Fruit fly (Drosophila melanogaster): ENCODE results near the gene Xrp1.
A peak's percentile ranks its signal among the peaks of the same experiment; 100 is the strongest.

The Xrp1 gene

dm6 chr3R:18923208-18923761, 8.5 kb downstream of the Xrp1 start (continued):
- peak; percentile 11 for TF ChIP-seq CG33557 (GFP tag; optimal IDR thresholded peaks at IDR 0.05)
- no peak for TF ChIP-seq Neu2 (GFP tag; optimal IDR thresholded peaks at IDR 0.05; ENCODE audit: borderline replicate concordance)
- no peak for TF ChIP-seq CG13894 (tag; optimal IDR thresholded peaks at IDR 0.05)
- TF ChIP-seq ham (GFP tag; IDR thresholded peaks at IDR 0.05), result no peak
- no peak for TF ChIP-seq CG7786 (GFP tag; optimal IDR thresholded peaks at IDR 0.05)
- TF ChIP-seq insv (GFP tag; optimal IDR thresholded peaks at IDR 0.05), result peak in 1 of 2 experiments; percentile 4
- no peak for TF ChIP-seq Doc3 (GFP tag; IDR thresholded peaks at IDR 0.05; ENCODE audit: partially characterized antibody)
- no peak for TF ChIP-seq CG14965 (GFP tag; optimal IDR thresholded peaks at IDR 0.05; ENCODE audit: borderline replicate concordance)
- TF ChIP-seq tx (GFP tag; optimal IDR thresholded peaks at IDR 0.05), result no peak
- TF ChIP-seq corto (GFP tag; optimal IDR thresholded peaks at IDR 0.05), result peak; percentile 18
- no peak for TF ChIP-seq Hr51 (GFP tag; optimal IDR thresholded peaks at IDR 0.05)
- TF ChIP-seq ci (GFP tag; IDR thresholded peaks at IDR 0.05), result peak; percentile 53; the same call in 1 of the 3 replicates
- no peak for TF ChIP-seq Rx (GFP tag; IDR thresholded peaks at IDR 0.05)
- no peak for TF ChIP-seq h (optimal IDR thresholded peaks at IDR 0.05)
- no peak for TF ChIP-seq CG1602 (GFP tag; optimal IDR thresholded peaks at IDR 0.05)
- TF ChIP-seq bcd (GFP tag; optimal IDR thresholded peaks at IDR 0.05), result no peak
- TF ChIP-seq tap (tag; optimal IDR thresholded peaks at IDR 0.05), result no peak
- TF ChIP-seq Xbp1 (GFP tag; optimal IDR thresholded peaks at IDR 0.05), result no peak
- TF ChIP-seq sc (optimal IDR thresholded peaks at IDR 0.05), result no peak
- no peak for TF ChIP-seq sc (GFP tag; optimal IDR thresholded peaks at IDR 0.05)
- no peak for TF ChIP-seq CG6689 (GFP tag; IDR thresholded peaks at IDR 0.05)
- TF ChIP-seq Max (GFP tag; optimal IDR thresholded peaks at IDR 0.05), result peak; percentile 9
- TF ChIP-seq Sox102F (GFP tag; optimal IDR thresholded peaks at IDR 0.05), result no peak
- TF ChIP-seq CG10321 (GFP tag; IDR thresholded peaks at IDR 0.05), result peak; percentile 91
- TF ChIP-seq dati (GFP tag; IDR thresholded peaks at IDR 0.05), result no peak
- TF ChIP-seq Asciz (GFP tag; optimal IDR thresholded peaks at IDR 0.05), result peak; percentile 14
- no peak for TF ChIP-seq CG8359 (GFP tag; optimal IDR thresholded peaks at IDR 0.05; ENCODE audit: borderline replicate concordance)
- no peak for TF ChIP-seq zfh2 (GFP tag; optimal IDR thresholded peaks at IDR 0.05)
- TF ChIP-seq CG15514 (GFP tag; optimal IDR thresholded peaks at IDR 0.05), result no peak
- TF ChIP-seq CG3838 (GFP tag; optimal IDR thresholded peaks at IDR 0.05), result no peak
- peak; percentile 78 for TF ChIP-seq cg (GFP tag; optimal IDR thresholded peaks at IDR 0.05)
- no peak for TF ChIP-seq bbx (GFP tag; IDR thresholded peaks at IDR 0.05; ENCODE audit: partially characterized antibody)
- TF ChIP-seq fd102C (GFP tag; optimal IDR thresholded peaks at IDR 0.05), result no peak
- peak; percentile 19 for TF ChIP-seq CG1603 (tag; optimal IDR thresholded peaks at IDR 0.05)
- no peak for TF ChIP-seq CG10565 (GFP tag; optimal IDR thresholded peaks at IDR 0.05)
- TF ChIP-seq rib (GFP tag; IDR thresholded peaks at IDR 0.05), result no peak
- TF ChIP-seq gsb-n (tag; optimal IDR thresholded peaks at IDR 0.05), result peak; percentile 2
- no peak for TF ChIP-seq hth (optimal IDR thresholded peaks at IDR 0.05)
- no peak for TF ChIP-seq CG17385 (GFP tag; optimal IDR thresholded peaks at IDR 0.05)
- TF ChIP-seq so (GFP tag; IDR thresholded peaks at IDR 0.05), result 0 out of 3 replicates have a peak, but pooled peaks have one; percentile 36
- TF ChIP-seq org-1 (GFP tag; optimal IDR thresholded peaks at IDR 0.05), result no peak
- TF ChIP-seq tup (GFP tag; optimal IDR thresholded peaks at IDR 0.05), result no peak
- no peak for TF ChIP-seq disco-r (GFP tag; optimal IDR thresholded peaks at IDR 0.05)
- no peak for TF ChIP-seq jing (GFP tag; optimal IDR thresholded peaks at IDR 0.05)
- no peak for TF ChIP-seq CG12391 (tag; optimal IDR thresholded peaks at IDR 0.05)
- no peak for TF ChIP-seq CG9932 (GFP tag; IDR thresholded peaks at IDR 0.05)
- TF ChIP-seq BtbVII (GFP tag; optimal IDR thresholded peaks at IDR 0.05), result no peak
- no peak for TF ChIP-seq CG15011 (GFP tag; optimal IDR thresholded peaks at IDR 0.05)
- TF ChIP-seq CG7963 (GFP tag; IDR thresholded peaks at IDR 0.05; ENCODE audit: partially characterized antibody), result no peak
- no peak for TF ChIP-seq ab (GFP tag; optimal IDR thresholded peaks at IDR 0.05)
- no peak for TF ChIP-seq CG5953 (GFP tag; IDR thresholded peaks at IDR 0.05)

All from whole organism, embryonic.